Worm (Caenorhabditis elegans) whole organism, L1 larva: ENCODE data around the gene cha-1.

Experiments
- C04F5.9 ChIP-seq: sonication (generic microtip); optimal IDR thresholded peaks from 2 replicates; lab custom pipeline; 2016; ENCODE audit warnings: missing genetic modification characterization, missing compliant biosample characterization
- C16A3.4 ChIP-seq: fragments of 150-350 bp; optimal IDR thresholded peaks from 2 replicates; lab custom pipeline; 2014; ENCODE audit warnings: missing biosample characterization, missing genetic modification characterization
- C34B4.2 ChIP-seq: sonication (generic microtip); optimal IDR thresholded peaks from 2 replicates; lab custom pipeline; 2017; ENCODE audit warnings: mild to moderate bottlenecking, missing genetic modification characterization, missing compliant biosample characterization
- aha-1 ChIP-seq: fragments of 150-350 bp; optimal IDR thresholded peaks from 2 replicates; lab custom pipeline; 2014; ENCODE audit warnings: missing biosample characterization, missing genetic modification characterization
- aly-2 ChIP-seq: fragments of 150-350 bp; optimal IDR thresholded peaks from 2 replicates; lab custom pipeline; 2014; ENCODE audit warnings: missing biosample characterization, missing genetic modification characterization
- ama-1 ChIP-seq: fragments of 150-350 bp; optimal IDR thresholded peaks from 2 replicates; lab custom pipeline; 2014
- blmp-1 ChIP-seq: fragments of 150-350 bp; optimal IDR thresholded peaks from 2 replicates; lab custom pipeline; 2014; ENCODE audit warnings: missing biosample characterization, missing genetic modification characterization
- ceh-8 ChIP-seq: fragments of 200-800 bp; sonication (Bioruptor generic); optimal IDR thresholded peaks from 2 replicates; lab custom pipeline; 2018; ENCODE audit warnings: mild to moderate bottlenecking, missing genetic modification characterization, moderate library complexity, missing compliant biosample characterization
- dpl-1 ChIP-seq, 3 experiments: fragments of 150-350 bp in 2 of 3; sonication (generic microtip) in 1 of 3; optimal IDR thresholded peaks; 2 replicates each; lab custom pipeline; 2014 to 2017; ENCODE audit warnings: missing biosample characterization in 3 of 3, missing genetic modification characterization in 3 of 3, missing genetic modification reagents in 3 of 3
- efl-1 ChIP-seq, 4 experiments: fragments of 150-350 bp; optimal IDR thresholded peaks in 3 of 4; peaks in 1 of 4; 1 replicate in 1 of 4; 2 replicates in 3 of 4; lab custom pipeline; 2014; ENCODE audit warnings: missing biosample characterization in 2 of 4, missing genetic modification characterization in 2 of 4, missing genetic modification reagents in 2 of 4
- lin-14 ChIP-seq: fragments of 200-800 bp; sonication (Bioruptor generic); optimal IDR thresholded peaks from 2 replicates; lab custom pipeline; 2018; ENCODE audit warnings: mild to moderate bottlenecking, missing genetic modification characterization, moderate library complexity, missing compliant biosample characterization
- lin-15B ChIP-seq: fragments of 150-350 bp; sonication (generic microtip); optimal IDR thresholded peaks from 3 replicates; lab custom pipeline; 2014; ENCODE audit warnings: missing biosample characterization, missing genetic modification characterization
- lin-35 ChIP-seq, 2 experiments: fragments of 150-350 bp; optimal IDR thresholded peaks; 2 replicates each; lab custom pipeline; 2014; ENCODE audit warnings: missing biosample characterization in 2 of 2, missing genetic modification characterization in 2 of 2, missing genetic modification reagents in 2 of 2
- lin-39 ChIP-seq: fragments of 150-350 bp; optimal IDR thresholded peaks from 2 replicates; lab custom pipeline; 2014; ENCODE audit warnings: missing biosample characterization, missing genetic modification reagents, missing genetic modification characterization
- lir-3 ChIP-seq: sonication (generic microtip); optimal IDR thresholded peaks from 2 replicates; lab custom pipeline; 2016; ENCODE audit warnings: mild to moderate bottlenecking, missing genetic modification characterization, moderate library complexity, missing compliant biosample characterization; ENCODE audit not compliant: poor library complexity
- lsy-2 ChIP-seq, 2 experiments: fragments of 150-350 bp; optimal IDR thresholded peaks; 2 replicates each; lab custom pipeline; 2014; ENCODE audit warnings: missing biosample characterization in 2 of 2, missing genetic modification characterization in 2 of 2
- mab-9 ChIP-seq: fragments of 200-800 bp; sonication (Bioruptor generic); IDR thresholded peaks from 2 replicates; pipeline ENCODE4 v1.3.6; 2022; ENCODE audit warnings: missing genetic modification reagents, missing genetic modification characterization, missing compliant biosample characterization
- mdl-1 ChIP-seq, 2 experiments: fragments of 150-350 bp; optimal IDR thresholded peaks; 2 replicates each; lab custom pipeline; 2014 to 2017; ENCODE audit warnings: missing biosample characterization in 2 of 2, missing genetic modification characterization in 2 of 2, inconsistent platforms in 1 of 2
- mef-2 ChIP-seq: fragments of 150-350 bp; optimal IDR thresholded peaks from 2 replicates; lab custom pipeline; 2014; ENCODE audit warnings: missing biosample characterization, missing genetic modification characterization
- mep-1 ChIP-seq: fragments of 150-350 bp; optimal IDR thresholded peaks from 2 replicates; lab custom pipeline; 2014; ENCODE audit warnings: missing biosample characterization, missing genetic modification characterization
- nhr-12 ChIP-seq: sonication (generic microtip); optimal IDR thresholded peaks from 2 replicates; lab custom pipeline; 2017; ENCODE audit warnings: missing biosample characterization, missing genetic modification characterization
- nhr-19 ChIP-seq: fragments of 200-800 bp; sonication (Bioruptor generic); conservative IDR thresholded peaks from 2 replicates; pipeline ENCODE4 v1.3.6; 2022; ENCODE audit warnings: missing genetic modification characterization, missing compliant biosample characterization
- nhr-20 ChIP-seq: sonication (generic microtip); optimal IDR thresholded peaks from 2 replicates; lab custom pipeline; 2016; ENCODE audit warnings: mild to moderate bottlenecking, missing genetic modification characterization, missing compliant biosample characterization
- nhr-47 ChIP-seq: sonication (generic microtip); optimal IDR thresholded peaks from 2 replicates; lab custom pipeline; 2016; ENCODE audit warnings: mild to moderate bottlenecking, missing genetic modification characterization, moderate library complexity, missing compliant biosample characterization
- nhr-71 ChIP-seq: sonication (generic microtip); optimal IDR thresholded peaks from 2 replicates; lab custom pipeline; 2016; ENCODE audit warnings: mild to moderate bottlenecking, missing genetic modification characterization, moderate library complexity, missing compliant biosample characterization
- nhr-84 ChIP-seq: sonication (generic microtip); optimal IDR thresholded peaks from 2 replicates; lab custom pipeline; 2017; ENCODE audit warnings: missing biosample characterization, missing genetic modification characterization
- nhr-85 ChIP-seq: sonication (generic microtip); peaks from one replicate; lab custom pipeline; 2016; ENCODE audit warnings: missing genetic modification characterization, inconsistent platforms, missing compliant biosample characterization
- rnt-1 ChIP-seq: sonication (generic microtip); optimal IDR thresholded peaks from 2 replicates; lab custom pipeline; 2016; ENCODE audit warnings: mild to moderate bottlenecking, missing genetic modification characterization, moderate library complexity, missing compliant biosample characterization
- skn-1 ChIP-seq: fragments of 150-350 bp; optimal IDR thresholded peaks from 2 replicates; lab custom pipeline; 2014; ENCODE audit warnings: missing biosample characterization, missing genetic modification characterization
- snu-23 ChIP-seq: sonication (generic microtip); optimal IDR thresholded peaks from 2 replicates; lab custom pipeline; 2016; ENCODE audit warnings: missing genetic modification characterization, missing compliant biosample characterization
- sup-37 ChIP-seq: fragments of 200-800 bp; sonication (Bioruptor generic); optimal IDR thresholded peaks from 2 replicates; lab custom pipeline; 2018; ENCODE audit warnings: mild to moderate bottlenecking, missing genetic modification characterization, missing compliant biosample characterization
- swsn-7 ChIP-seq: sonication (generic microtip); optimal IDR thresholded peaks from 2 replicates; lab custom pipeline; 2016; ENCODE audit warnings: missing genetic modification characterization, missing compliant biosample characterization
- tbx-2 ChIP-seq: sonication (generic microtip); optimal IDR thresholded peaks from 2 replicates; lab custom pipeline; 2016; ENCODE audit warnings: missing genetic modification characterization, missing compliant biosample characterization
- unc-130 ChIP-seq: fragments of 150-350 bp; optimal IDR thresholded peaks from 2 replicates; lab custom pipeline; 2017; ENCODE audit warnings: missing biosample characterization, missing genetic modification characterization, inconsistent platforms
- unc-30 ChIP-seq: sonication (generic microtip); optimal IDR thresholded peaks from 2 replicates; lab custom pipeline; 2017; ENCODE audit warnings: missing biosample characterization, missing genetic modification characterization
- unc-98 ChIP-seq: fragments of 200-800 bp; sonication (Bioruptor generic); IDR thresholded peaks from 2 replicates; pipeline ENCODE4 v1.3.6; 2022; ENCODE audit warnings: missing genetic modification characterization, missing compliant biosample characterization
- ztf-11 ChIP-seq, 2 experiments: sonication (generic microtip); optimal IDR thresholded peaks; 2 replicates each; lab custom pipeline; 2016 to 2017; ENCODE audit warnings: missing genetic modification characterization in 2 of 2, missing biosample characterization in 1 of 2, missing compliant biosample characterization in 1 of 2
- ztf-4 ChIP-seq: fragments of 150-350 bp; optimal IDR thresholded peaks from 2 replicates; lab custom pipeline; 2014; ENCODE audit warnings: missing biosample characterization, missing genetic modification characterization

Gene cha-1

ce11 chrIV:3647551-3647950 is 23.1 kb upstream of the cha-1 start:
- TF ChIP-seq dpl-1 (GFP tag; optimal IDR thresholded peaks at IDR 0.05; lab: Kevin White, UChicago) (no peak), lin-35 (GFP tag; optimal IDR thresholded peaks at IDR 0.05; lab: Kevin White, UChicago) (no peak), lin-39 (peak; percentile 31), ceh-8 (GFP tag; lab: Kevin White, UChicago) (no peak), nhr-19 (GFP tag; lab: Robert Waterston, UW) (peak; percentile 81), aha-1 (tag; lab: Kevin White, UChicago) (no peak), snu-23 (GFP tag; lab: Kevin White, UChicago) (peak; percentile 61), lin-14 (peak; percentile 75), nhr-47 (tag; lab: Kevin White, UChicago) (peak; percentile 24), rnt-1 (tag; lab: Kevin White, UChicago) (peak; percentile 26), aly-2 (no peak), C04F5.9 (tag; lab: Kevin White, UChicago) (no peak), swsn-7 (tag; lab: Kevin White, UChicago) (peak; percentile 22), unc-30 (tag; lab: Kevin White, UChicago) (no peak), mef-2 (tag; lab: Kevin White, UChicago) (peak; percentile 55), nhr-71 (tag; lab: Kevin White, UChicago) (peak; percentile 89), mdl-1 (tag; optimal IDR thresholded peaks at IDR 0.05; lab: Kevin White, UChicago) (peak in 1 of 2 experiments; percentile 71), mab-9 (GFP tag; lab: Robert Waterston, UW) (no peak), C16A3.4 (peak; percentile 13), lin-15B (no peak), blmp-1 (peak; percentile 23), C34B4.2 (no peak), mep-1 (tag; lab: Kevin White, UChicago) (peak; percentile 12), lir-3 (tag; lab: Kevin White, UChicago) (peak; percentile 30), nhr-84 (tag; lab: Kevin White, UChicago) (no peak), sup-37 (GFP tag; lab: Kevin White, UChicago) (no peak), nhr-85 (tag; lab: Kevin White, UChicago) (peak; percentile 62), ztf-4 (tag; lab: Kevin White, UChicago) (peak; percentile 61), lsy-2 (tag; optimal IDR thresholded peaks at IDR 0.05; lab: Kevin White, UChicago) (peak; percentile 11 to 32), unc-98 (GFP tag; lab: Robert Waterston, UW) (0 out of 2 replicates have a peak, but pooled peaks have one; percentile 27), tbx-2 (peak; percentile 10), skn-1 (tag; lab: Kevin White, UChicago) (no peak), nhr-20 (tag; lab: Kevin White, UChicago) (peak; percentile 73), nhr-12 (tag; lab: Kevin White, UChicago) (no peak), ztf-11 (tag; optimal IDR thresholded peaks at IDR 0.05; lab: Kevin White, UChicago) (no peak), unc-130 (tag; lab: Kevin White, UChicago) (peak; percentile 77)

DNA sequence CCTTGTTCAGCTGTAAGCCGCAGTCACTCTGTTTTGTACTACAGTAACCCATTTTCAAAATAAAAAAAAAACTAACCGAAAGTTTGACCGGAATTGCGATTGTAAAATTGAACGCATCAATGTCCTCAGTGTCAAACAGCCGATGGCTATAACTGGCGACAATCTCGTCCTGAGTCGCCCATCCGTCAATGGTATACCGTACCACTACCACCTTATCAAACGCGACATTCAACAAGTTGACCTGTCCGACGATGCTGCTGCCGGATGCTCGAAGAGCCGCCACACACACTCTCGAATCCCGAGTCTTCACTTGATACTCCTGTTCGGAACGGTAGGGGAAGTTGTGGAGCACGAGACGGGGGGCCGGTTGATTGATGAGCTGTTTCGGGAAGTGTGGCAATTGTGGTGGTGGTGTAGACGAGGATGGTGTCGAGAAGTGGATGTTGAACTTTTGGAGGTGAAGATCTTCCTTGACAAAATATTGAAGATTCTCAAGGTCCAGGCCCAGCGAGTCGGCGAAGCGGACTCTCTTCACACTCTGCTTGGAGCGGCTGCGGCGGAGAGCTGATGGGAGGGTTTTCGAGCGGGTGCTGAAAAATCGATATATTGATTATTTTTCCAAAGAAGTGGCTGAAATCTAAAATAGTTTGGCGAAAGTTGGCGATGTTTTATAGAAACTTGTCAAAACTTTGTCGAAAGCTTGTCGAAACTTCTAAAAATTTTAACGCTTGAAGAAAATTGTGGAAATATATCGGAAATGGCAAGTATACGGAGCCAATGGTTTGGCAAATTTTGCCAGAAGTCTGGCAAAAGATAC is 22.0 kb upstream of the cha-1 start:
- TF ChIP-seq mab-9 (GFP tag; lab: Robert Waterston, UW): peak; percentile 37; the same call in 1 of the 2 replicates
- peak; percentile 7 for TF ChIP-seq nhr-85 (tag; lab: Kevin White, UChicago)
- no peak for TF ChIP-seq ama-1 (lab: Kevin White, UChicago)

- TF ChIP-seq efl-1 (optimal IDR thresholded peaks at IDR 0.05; lab: Kevin White, UChicago): no peak
- TF ChIP-seq efl-1 (GFP tag; optimal IDR thresholded peaks at IDR 0.05 in 1 of 2; lab: Kevin White, UChicago): peak in 1 of 2 experiments; percentile 39
- no peak for TF ChIP-seq skn-1 (tag; lab: Kevin White, UChicago)
Observed at ce11 chrIV:3645487-3645886, 21.0 kb upstream of the cha-1 start.
